Worm (Caenorhabditis elegans): Measurements from ENCODE around the gene C01G12.9.

Gene C01G12.9

DNA sequence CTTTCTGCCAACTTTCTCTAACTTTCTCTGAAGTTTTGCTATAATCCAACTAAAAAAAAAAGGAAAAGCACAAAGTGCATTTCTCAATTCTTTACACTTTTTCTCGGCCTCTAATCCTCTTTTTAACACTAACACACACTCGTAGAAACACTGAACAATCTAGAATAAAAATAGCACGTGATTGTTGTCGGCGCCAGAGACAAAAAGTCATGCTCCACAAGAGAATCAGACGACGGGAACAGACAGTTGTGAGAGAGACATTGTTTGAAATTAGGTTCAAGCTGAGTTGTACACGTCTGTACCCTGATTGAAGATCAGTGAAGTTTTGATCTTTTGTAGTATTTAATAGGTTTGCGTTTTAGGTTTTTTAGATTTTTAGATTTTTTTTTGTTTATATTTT, 19.6 kb downstream of the C01G12.9 start (continued):
- no peak for TF ChIP-seq lin-39 (tag; optimal IDR thresholded peaks at IDR 0.05)
- peak; percentile 25 for TF ChIP-seq jun-1 (tag; optimal IDR thresholded peaks at IDR 0.05)
- TF ChIP-seq efl-1 (optimal IDR thresholded peaks at IDR 0.05): peak; percentile 32 to 51
- TF ChIP-seq efl-1 (GFP tag; optimal IDR thresholded peaks at IDR 0.05 in 1 of 2): peak; percentile 42 to 92
- TF ChIP-seq ama-1 (optimal IDR thresholded peaks at IDR 0.05): peak; percentile 32
- TF ChIP-seq ztf-11 (tag; optimal IDR thresholded peaks at IDR 0.05): no peak
- TF ChIP-seq lsy-2 (tag; optimal IDR thresholded peaks at IDR 0.05): peak; percentile 76 to 79
- TF ChIP-seq dsc-1 (tag; optimal IDR thresholded peaks at IDR 0.05): peak; percentile 59
- TF ChIP-seq fkh-8 (tag; optimal IDR thresholded peaks at IDR 0.05): peak; percentile 73
- TF ChIP-seq isw-1 (GFP tag; IDR thresholded peaks at IDR 0.05): no peak; the same call in 1 of the 2 replicates
- no peak for TF ChIP-seq aha-1 (tag; optimal IDR thresholded peaks at IDR 0.05)
- TF ChIP-seq ceh-88 (GFP tag; IDR thresholded peaks at IDR 0.05): no peak
- peak; percentile 51 for TF ChIP-seq lir-3 (tag; optimal IDR thresholded peaks at IDR 0.05; ENCODE audit: poor library complexity)
- TF ChIP-seq snu-23 (GFP tag; optimal IDR thresholded peaks at IDR 0.05): peak; percentile 87
- peak; percentile 44 for TF ChIP-seq sup-37 (GFP tag; optimal IDR thresholded peaks at IDR 0.05)
- peak; percentile 87 for TF ChIP-seq lin-14 (GFP tag; optimal IDR thresholded peaks at IDR 0.05)
- peak; percentile 59 for TF ChIP-seq snpc-4 (tag; optimal IDR thresholded peaks at IDR 0.05)
- TF ChIP-seq pax-3 (tag; optimal IDR thresholded peaks at IDR 0.05): no peak
- TF ChIP-seq nhr-90 (tag; optimal IDR thresholded peaks at IDR 0.05; ENCODE audit: poor library complexity): peak; percentile 66
- TF ChIP-seq egl-27 (tag; optimal IDR thresholded peaks at IDR 0.05): peak in 1 of 2 experiments; percentile 10
- peak; percentile 54 for TF ChIP-seq skn-1 (tag; optimal IDR thresholded peaks at IDR 0.05)
- peak; percentile 19 for TF ChIP-seq C16A3.4 (tag; optimal IDR thresholded peaks at IDR 0.05)
- TF ChIP-seq unc-86 (tag; optimal IDR thresholded peaks at IDR 0.05): no peak
- TF ChIP-seq blmp-1 (tag; optimal IDR thresholded peaks at IDR 0.05): no peak
- TF ChIP-seq rnt-1 (tag; optimal IDR thresholded peaks at IDR 0.05): peak; percentile 82
- peak; percentile 56 to 80 for TF ChIP-seq lin-35 (GFP tag; optimal IDR thresholded peaks at IDR 0.05)
- peak; percentile 95 for TF ChIP-seq nhr-71 (tag; optimal IDR thresholded peaks at IDR 0.05)

DNA sequence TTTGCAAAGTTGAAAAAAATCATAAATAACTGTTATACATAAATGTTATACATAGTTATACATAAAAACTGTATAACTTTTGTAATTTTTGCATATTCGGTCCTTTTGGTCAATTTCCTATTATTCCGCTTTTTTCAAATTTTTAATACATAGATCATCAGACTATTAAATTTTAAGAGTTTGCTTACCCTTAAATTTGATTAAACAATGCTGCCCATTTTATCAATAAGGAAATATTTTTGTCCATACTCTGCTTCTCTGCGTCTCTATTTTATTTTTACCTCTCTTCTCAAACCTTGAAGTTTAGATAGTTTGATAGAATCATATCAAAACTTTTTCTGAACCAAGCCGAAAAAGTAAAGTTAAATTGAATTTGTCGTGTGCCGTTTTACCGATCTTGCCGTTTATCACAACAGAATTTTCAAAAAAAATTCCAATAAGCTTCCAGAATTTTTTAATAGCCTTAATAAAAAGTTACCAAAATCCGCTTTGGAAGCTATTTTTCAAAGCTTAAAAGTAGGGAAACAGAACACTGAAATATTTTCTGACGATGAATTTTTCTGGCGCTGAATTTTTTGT, 20.6 kb downstream of the C01G12.9 start:
- TF ChIP-seq unc-86 (tag; optimal IDR thresholded peaks at IDR 0.05) (no peak), mep-1 (tag; optimal IDR thresholded peaks at IDR 0.05) (peak; percentile 6)

DNA sequence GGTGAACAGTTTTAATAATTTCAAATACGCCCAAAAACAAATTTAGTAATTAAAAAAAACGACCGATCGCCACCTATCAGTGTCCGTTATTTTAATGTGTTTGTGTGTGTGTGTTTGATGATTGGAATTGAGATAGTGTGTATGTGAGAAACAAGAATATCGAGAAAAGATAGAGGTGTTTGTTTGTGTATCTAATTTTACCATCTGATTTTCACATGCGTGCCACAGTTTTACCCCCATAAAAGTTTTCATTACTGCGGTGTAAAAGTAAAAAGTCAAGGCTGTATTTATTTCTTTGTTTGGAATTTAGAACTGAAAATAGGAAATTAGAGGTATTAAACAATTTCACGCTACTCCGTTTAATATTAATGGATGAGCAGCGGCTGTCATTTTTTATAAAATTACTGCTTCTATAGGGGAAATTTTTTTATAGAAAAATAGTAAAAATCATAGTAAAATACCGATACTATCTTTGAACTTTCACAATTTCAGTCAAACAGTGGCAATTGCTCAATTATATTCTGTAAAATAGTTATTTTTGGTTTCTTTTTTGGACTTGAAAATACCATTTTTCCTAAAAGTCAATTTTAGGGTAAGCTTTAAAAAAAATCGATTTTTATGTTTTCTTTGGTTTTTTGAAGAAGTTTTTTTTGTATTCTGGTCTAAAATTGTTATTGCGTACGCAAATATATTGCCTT, 21.3 kb downstream of the C01G12.9 start:
- TF ChIP-seq lsy-2 (tag; optimal IDR thresholded peaks at IDR 0.05) (peak in 1 of 2 experiments; percentile 10), ceh-82 (tag; optimal IDR thresholded peaks at IDR 0.05) (no peak), pqm-1 (tag; optimal IDR thresholded peaks at IDR 0.05) (no peak), jun-1 (tag; optimal IDR thresholded peaks at IDR 0.05) (no peak), unc-30 (tag; optimal IDR thresholded peaks at IDR 0.05) (no peak), swsn-7 (tag; optimal IDR thresholded peaks at IDR 0.05) (no peak), tbx-2 (tag; optimal IDR thresholded peaks at IDR 0.05) (no peak), unc-130 (tag; optimal IDR thresholded peaks at IDR 0.05) (no peak), sup-37 (GFP tag; optimal IDR thresholded peaks at IDR 0.05) (peak; percentile 0), mdl-1 (tag; optimal IDR thresholded peaks at IDR 0.05) (no peak), nhr-12 (tag; optimal IDR thresholded peaks at IDR 0.05) (no peak), lin-13 (GFP tag; optimal IDR thresholded peaks at IDR 0.05) (no peak), dpl-1 (GFP tag; optimal IDR thresholded peaks at IDR 0.05) (no peak), nhr-76 (tag; optimal IDR thresholded peaks at IDR 0.05) (no peak), nhr-47 (tag; optimal IDR thresholded peaks at IDR 0.05) (no peak), pax-3 (tag; optimal IDR thresholded peaks at IDR 0.05) (no peak), irx-1 (tag; optimal IDR thresholded peaks at IDR 0.05) (no peak), ceh-88 (GFP tag; IDR thresholded peaks at IDR 0.05) (no peak; the same call in 1 of the 2 replicates), nhr-28 (tag; optimal IDR thresholded peaks at IDR 0.05) (no peak), nhr-71 (tag; optimal IDR thresholded peaks at IDR 0.05) (peak; percentile 41), ceh-63 (GFP tag; optimal IDR thresholded peaks at IDR 0.05) (no peak), mab-9 (GFP tag; IDR thresholded peaks at IDR 0.05) (no peak), egl-27 (tag; optimal IDR thresholded peaks at IDR 0.05) (no peak), unc-86 (tag; optimal IDR thresholded peaks at IDR 0.05) (no peak), pag-3 (tag; optimal IDR thresholded peaks at IDR 0.05; ENCODE audit: borderline replicate concordance, insufficient read depth) (no peak), egl-13 (tag; optimal IDR thresholded peaks at IDR 0.05) (no peak), aha-1 (tag; optimal IDR thresholded peaks at IDR 0.05) (no peak), lin-39 (tag; optimal IDR thresholded peaks at IDR 0.05) (no peak), unc-98 (GFP tag; IDR thresholded peaks at IDR 0.05) (no peak)

Measured in whole organism, L1 larva.